ENCODE assay signal across 1 fruit fly cellular context in the genomic region with DNA sequence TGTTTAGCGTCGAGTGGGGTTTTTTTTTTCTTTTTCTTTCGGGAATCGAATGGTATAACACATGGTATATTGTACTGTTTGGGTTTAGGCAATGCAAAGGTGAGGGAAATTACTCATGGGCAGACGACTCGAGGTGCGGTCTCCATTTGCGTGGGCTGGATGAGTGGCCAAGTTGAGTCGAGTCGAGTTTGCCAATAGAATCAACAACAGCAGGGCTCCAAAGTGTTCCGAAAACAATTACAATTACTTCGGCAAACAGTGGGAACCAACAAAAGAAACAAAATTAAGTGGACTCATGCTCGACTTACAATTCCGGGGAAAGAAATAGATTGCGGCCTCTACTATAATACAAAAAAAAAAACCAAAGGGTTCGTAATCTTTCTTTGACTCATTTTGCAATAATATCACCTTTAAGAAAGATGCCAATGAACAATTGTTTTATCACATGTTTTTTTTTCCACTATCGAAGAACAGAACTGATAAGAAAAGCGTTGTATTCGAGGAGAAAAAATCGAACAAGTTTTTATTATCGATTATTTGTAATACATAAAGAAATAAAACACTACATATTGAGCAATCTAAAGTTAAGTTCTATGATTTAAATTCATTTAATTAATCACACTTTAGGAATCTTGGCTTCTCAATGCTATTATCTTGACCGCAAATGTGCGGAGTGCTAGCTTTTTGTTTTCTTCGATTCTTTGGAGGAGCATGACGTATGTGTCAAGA.
TF ChIP-seq lines count a peak whose summit lies in the region.

No protein-coding gene starts in this region.

TF ChIP-seq in whole organism, embryonic, 481 proteins besides CTCF, POLR2A, EP300 and RAD21 (continued from another document):
- TF ChIP-seq Max (GFP tag; optimal IDR thresholded peaks at IDR 0.05; lab: Kevin White, UChicago) (no peak), CG10979 (tag; optimal IDR thresholded peaks at IDR 0.05; lab: Kevin White, UChicago) (peak; percentile 11), phol (tag; optimal IDR thresholded peaks at IDR 0.05; lab: Kevin White, UChicago) (peak; percentile 34), CG31441 (GFP tag; IDR thresholded peaks at IDR 0.05; lab: Robert Waterston, UW) (peak; percentile 17; the same call in 1 of the 2 replicates), CG7963 (GFP tag; IDR thresholded peaks at IDR 0.05; lab: Robert Waterston, UW; ENCODE audit: partially characterized antibody) (no peak), Neu2 (GFP tag; optimal IDR thresholded peaks at IDR 0.05; lab: Kevin White, UChicago; ENCODE audit: borderline replicate concordance) (no peak), CG6654 (GFP tag; optimal IDR thresholded peaks at IDR 0.05; lab: Kevin White, UChicago) (no peak), HHEX (GFP tag; optimal IDR thresholded peaks at IDR 0.05; lab: Kevin White, UChicago) (peak; percentile 1), dimm (GFP tag; IDR thresholded peaks at IDR 0.05; lab: Robert Waterston, UW) (no peak), jigr1 (GFP tag; IDR thresholded peaks at IDR 0.05; lab: Robert Waterston, UW) (no peak), CG33213 (GFP tag; optimal IDR thresholded peaks at IDR 0.05; lab: Kevin White, UChicago) (no peak), Dad (GFP tag; optimal IDR thresholded peaks at IDR 0.05; lab: Kevin White, UChicago) (no peak), CG11696 (GFP tag; IDR thresholded peaks at IDR 0.05; lab: Robert Waterston, UW) (peak; percentile 80), dmrt99B (tag; optimal IDR thresholded peaks at IDR 0.05; lab: Kevin White, UChicago) (peak; percentile 27), wek (GFP tag; optimal IDR thresholded peaks at IDR 0.05; lab: Kevin White, UChicago) (peak; percentile 59), CG17361 (GFP tag; IDR thresholded peaks at IDR 0.05; lab: Robert Waterston, UW) (peak; percentile 62; the same call in 2 of the 3 replicates), CG9727 (GFP tag; optimal IDR thresholded peaks at IDR 0.05; lab: Kevin White, UChicago) (peak; percentile 48), Spps (tag; optimal IDR thresholded peaks at IDR 0.05; lab: Kevin White, UChicago) (no peak), B-H1 (GFP tag; IDR thresholded peaks at IDR 0.05; lab: Robert Waterston, UW) (no peak), CG13775 (GFP tag; optimal IDR thresholded peaks at IDR 0.05; lab: Kevin White, UChicago) (peak; percentile 14), Atf3 (GFP tag; optimal IDR thresholded peaks at IDR 0.05; lab: Kevin White, UChicago) (no peak), Nf-YA (GFP tag; IDR thresholded peaks at IDR 0.05; lab: Robert Waterston, UW) (no peak), cwo (GFP tag; optimal IDR thresholded peaks at IDR 0.05; lab: Kevin White, UChicago) (peak; percentile 6), CG18476 (GFP tag; optimal IDR thresholded peaks at IDR 0.05; lab: Kevin White, UChicago) (peak; percentile 15), CG15696 (tag; optimal IDR thresholded peaks at IDR 0.05; lab: Kevin White, UChicago) (no peak), CG1602 (GFP tag; optimal IDR thresholded peaks at IDR 0.05; lab: Kevin White, UChicago) (no peak), CG10209 (GFP tag; optimal IDR thresholded peaks at IDR 0.05; lab: Kevin White, UChicago) (peak; percentile 40), al (GFP tag; IDR thresholded peaks at IDR 0.05; lab: Robert Waterston, UW) (no peak), sisA (GFP tag; IDR thresholded peaks at IDR 0.05; lab: Robert Waterston, UW) (no peak), kay (GFP tag; optimal IDR thresholded peaks at IDR 0.05; lab: Kevin White, UChicago) (no peak), Fer1 (GFP tag; optimal IDR thresholded peaks at IDR 0.05; lab: Kevin White, UChicago) (peak; percentile 30), Vsx1 (GFP tag; optimal IDR thresholded peaks at IDR 0.05; lab: Kevin White, UChicago) (no peak), Antp (GFP tag; optimal IDR thresholded peaks at IDR 0.05; lab: Kevin White, UChicago) (no peak), Mrtf (GFP tag; IDR thresholded peaks at IDR 0.05; lab: Robert Waterston, UW) (no peak), ac (GFP tag; optimal IDR thresholded peaks at IDR 0.05; lab: Kevin White, UChicago) (no peak), Mes4 (GFP tag; optimal IDR thresholded peaks at IDR 0.05; lab: Kevin White, UChicago) (peak; percentile 10), Hsf (GFP tag; optimal IDR thresholded peaks at IDR 0.05; lab: Kevin White, UChicago) (no peak), Atf-2 (GFP tag; optimal IDR thresholded peaks at IDR 0.05; lab: Kevin White, UChicago) (no peak), CG34376 (GFP tag; optimal IDR thresholded peaks at IDR 0.05; lab: Kevin White, UChicago) (no peak), CG14710 (tag; optimal IDR thresholded peaks at IDR 0.05; lab: Kevin White, UChicago) (peak; percentile 6), CG7839 (tag; optimal IDR thresholded peaks at IDR 0.05; lab: Kevin White, UChicago) (peak; percentile 40), dmrt11E (tag; optimal IDR thresholded peaks at IDR 0.05; lab: Kevin White, UChicago) (peak; percentile 9), CG3163 (GFP tag; optimal IDR thresholded peaks at IDR 0.05; lab: Kevin White, UChicago) (no peak), zen2 (GFP tag; IDR thresholded peaks at IDR 0.05; lab: Robert Waterston, UW; ENCODE audit: partially characterized antibody) (no peak), crp (GFP tag; optimal IDR thresholded peaks at IDR 0.05; lab: Kevin White, UChicago) (no peak), Hr39 (optimal IDR thresholded peaks at IDR 0.05; lab: Kevin White, UChicago) (no peak), CG31388 (GFP tag; optimal IDR thresholded peaks at IDR 0.05; lab: Kevin White, UChicago) (no peak), Asciz (GFP tag; optimal IDR thresholded peaks at IDR 0.05; lab: Kevin White, UChicago) (peak; percentile 46), danr (GFP tag; IDR thresholded peaks at IDR 0.05; lab: Robert Waterston, UW) (no peak), CG11456 (GFP tag; IDR thresholded peaks at IDR 0.05; lab: Robert Waterston, UW) (no peak), Fer2 (tag; optimal IDR thresholded peaks at IDR 0.05; lab: Kevin White, UChicago) (no peak), CG4617 (GFP tag; optimal IDR thresholded peaks at IDR 0.05; lab: Kevin White, UChicago; ENCODE audit: borderline replicate concordance) (no peak)
TF ChIP-seq in whole organism, embryonic: peak in this region for 87.
